Worm (Caenorhabditis elegans) whole organism, L2 larva: Measurements from ENCODE around the gene C33B4.5.

Experiments
- lsy-2 ChIP-seq, 2 experiments: fragments of 150-350 bp in 1 of 2; sonication (generic microtip) in 1 of 2; optimal IDR thresholded peaks; 2 replicates each; lab custom pipeline; 2014 to 2017; ENCODE audit warnings: missing biosample characterization in 2 of 2, missing genetic modification characterization in 2 of 2
- nhr-12 ChIP-seq: fragments of 150-350 bp; optimal IDR thresholded peaks from 2 replicates; lab custom pipeline; 2014; ENCODE audit warnings: missing biosample characterization, missing genetic modification characterization
- snpc-4 ChIP-seq: fragments of 150-350 bp; optimal IDR thresholded peaks from 2 replicates; lab custom pipeline; 2014; ENCODE audit warnings: missing biosample characterization, missing genetic modification characterization

DNA sequence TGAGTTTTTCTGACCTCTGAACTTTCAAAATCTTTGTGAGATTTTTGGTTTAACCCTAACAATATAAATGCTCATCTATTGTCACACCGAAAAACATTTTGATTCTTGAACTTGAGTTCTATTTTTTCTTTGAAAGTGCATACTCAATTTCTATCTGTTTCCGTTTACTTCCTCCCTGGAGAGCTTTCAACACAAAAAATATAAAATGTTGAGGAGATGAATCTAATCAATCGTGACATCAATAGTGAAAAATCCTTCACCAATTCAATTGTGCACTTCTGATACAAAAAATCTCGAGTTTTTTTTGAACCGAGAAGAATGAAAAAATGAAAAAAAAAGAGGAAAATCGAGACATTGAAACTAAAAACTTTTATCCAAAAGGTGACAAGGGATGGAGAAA is 21.4 kb upstream of the C33B4.5 start:
- TF ChIP-seq snpc-4 (tag; lab: Kevin White, UChicago) = no peak
- no peak for TF ChIP-seq nhr-12 (tag; lab: Kevin White, UChicago)
- no peak for TF ChIP-seq lsy-2 (tag; optimal IDR thresholded peaks at IDR 0.05; lab: Kevin White, UChicago)
